Worm (Caenorhabditis elegans) whole organism, L1 larva: Measurements from ENCODE around the gene T21C9.11.

Experiments
- C04F5.9 ChIP-seq: sonication (generic microtip); optimal IDR thresholded peaks from 2 replicates; lab custom pipeline; 2016; ENCODE audit warnings: missing genetic modification characterization, missing compliant biosample characterization
- C16A3.4 ChIP-seq: fragments of 150-350 bp; optimal IDR thresholded peaks from 2 replicates; lab custom pipeline; 2014; ENCODE audit warnings: missing biosample characterization, missing genetic modification characterization
- Y116A8C.19 ChIP-seq: sonication (generic microtip); optimal IDR thresholded peaks from 2 replicates; lab custom pipeline; 2016; ENCODE audit warnings: missing compliant biosample characterization, missing genetic modification characterization, borderline replicate concordance
- blmp-1 ChIP-seq: fragments of 150-350 bp; optimal IDR thresholded peaks from 2 replicates; lab custom pipeline; 2014; ENCODE audit warnings: missing biosample characterization, missing genetic modification characterization
- ceh-63 ChIP-seq: fragments of 200-800 bp; sonication (Bioruptor generic); optimal IDR thresholded peaks from 2 replicates; lab custom pipeline; 2018; ENCODE audit warnings: mild to moderate bottlenecking, missing genetic modification characterization, missing compliant biosample characterization
- ceh-88 ChIP-seq: fragments of 200-800 bp; sonication (Bioruptor generic); IDR thresholded peaks from 2 replicates; pipeline ENCODE4 v1.3.6; 2022; ENCODE audit warnings: missing genetic modification characterization, missing compliant biosample characterization
- dsc-1 ChIP-seq: sonication (generic microtip); optimal IDR thresholded peaks from 2 replicates; lab custom pipeline; 2016; ENCODE audit warnings: mild to moderate bottlenecking, missing genetic modification characterization, missing compliant biosample characterization
- efl-1 ChIP-seq, 4 experiments: fragments of 150-350 bp; optimal IDR thresholded peaks in 3 of 4; peaks in 1 of 4; 1 replicate in 1 of 4; 2 replicates in 3 of 4; lab custom pipeline; 2014; ENCODE audit warnings: missing biosample characterization in 2 of 4, missing genetic modification characterization in 2 of 4, missing genetic modification reagents in 2 of 4
- efl-3 ChIP-seq: fragments of 200-800 bp; sonication (Bioruptor generic); optimal IDR thresholded peaks from 2 replicates; lab custom pipeline; 2018; ENCODE audit warnings: mild to moderate bottlenecking, missing genetic modification characterization, missing compliant biosample characterization
- egl-27 ChIP-seq, 2 experiments: fragments of 150-350 bp in 1 of 2; sonication (generic microtip); optimal IDR thresholded peaks; 3 replicates each; lab custom pipeline; 2017 to 2018; ENCODE audit warnings: missing biosample characterization in 2 of 2, missing genetic modification characterization in 2 of 2, missing genetic modification reagents in 2 of 2
- elt-2 ChIP-seq: sonication (generic microtip); optimal IDR thresholded peaks from 2 replicates; lab custom pipeline; 2016; ENCODE audit warnings: missing genetic modification characterization, mild to moderate bottlenecking, inconsistent platforms, missing compliant biosample characterization, missing genetic modification reagents
- elt-3 ChIP-seq, 6 experiments: fragments of 150-350 bp in 1 of 6; sonication (generic microtip); optimal IDR thresholded peaks; 2 replicates each; lab custom pipeline; 2017 to 2018; ENCODE audit warnings: missing biosample characterization in 6 of 6, missing genetic modification characterization in 6 of 6, inconsistent platforms in 1 of 6
- fkh-8 ChIP-seq: sonication (generic microtip); optimal IDR thresholded peaks from 2 replicates; lab custom pipeline; 2016; ENCODE audit warnings: mild to moderate bottlenecking, missing genetic modification characterization, missing compliant biosample characterization
- hlh-17 ChIP-seq: fragments of 200-800 bp; sonication (Bioruptor generic); optimal IDR thresholded peaks from 2 replicates; lab custom pipeline; 2018; ENCODE audit warnings: missing genetic modification characterization, mild to moderate bottlenecking, missing compliant biosample characterization, moderate library complexity, borderline replicate concordance
- hpl-2 ChIP-seq: fragments of 150-350 bp; optimal IDR thresholded peaks from 2 replicates; lab custom pipeline; 2014; ENCODE audit warnings: missing biosample characterization, missing genetic modification reagents, missing genetic modification characterization
- lin-13 ChIP-seq: fragments of 150-350 bp; optimal IDR thresholded peaks from 2 replicates; lab custom pipeline; 2014; ENCODE audit warnings: missing biosample characterization, missing genetic modification reagents, missing genetic modification characterization
- lin-14 ChIP-seq: fragments of 200-800 bp; sonication (Bioruptor generic); optimal IDR thresholded peaks from 2 replicates; lab custom pipeline; 2018; ENCODE audit warnings: mild to moderate bottlenecking, missing genetic modification characterization, moderate library complexity, missing compliant biosample characterization
- lin-15B ChIP-seq: fragments of 150-350 bp; sonication (generic microtip); optimal IDR thresholded peaks from 3 replicates; lab custom pipeline; 2014; ENCODE audit warnings: missing biosample characterization, missing genetic modification characterization
- lin-35 ChIP-seq, 2 experiments: fragments of 150-350 bp; optimal IDR thresholded peaks; 2 replicates each; lab custom pipeline; 2014; ENCODE audit warnings: missing biosample characterization in 2 of 2, missing genetic modification characterization in 2 of 2, missing genetic modification reagents in 2 of 2
- lir-3 ChIP-seq: sonication (generic microtip); optimal IDR thresholded peaks from 2 replicates; lab custom pipeline; 2016; ENCODE audit warnings: mild to moderate bottlenecking, missing genetic modification characterization, moderate library complexity, missing compliant biosample characterization; ENCODE audit not compliant: poor library complexity
- lsy-2 ChIP-seq, 2 experiments: fragments of 150-350 bp; optimal IDR thresholded peaks; 2 replicates each; lab custom pipeline; 2014; ENCODE audit warnings: missing biosample characterization in 2 of 2, missing genetic modification characterization in 2 of 2
- mdl-1 ChIP-seq, 2 experiments: fragments of 150-350 bp; optimal IDR thresholded peaks; 2 replicates each; lab custom pipeline; 2014 to 2017; ENCODE audit warnings: missing biosample characterization in 2 of 2, missing genetic modification characterization in 2 of 2, inconsistent platforms in 1 of 2
- mef-2 ChIP-seq: fragments of 150-350 bp; optimal IDR thresholded peaks from 2 replicates; lab custom pipeline; 2014; ENCODE audit warnings: missing biosample characterization, missing genetic modification characterization
- nhr-11 ChIP-seq: fragments of 150-350 bp; optimal IDR thresholded peaks from 2 replicates; lab custom pipeline; 2014; ENCODE audit warnings: missing biosample characterization, missing genetic modification characterization
- nhr-20 ChIP-seq: sonication (generic microtip); optimal IDR thresholded peaks from 2 replicates; lab custom pipeline; 2016; ENCODE audit warnings: mild to moderate bottlenecking, missing genetic modification characterization, missing compliant biosample characterization
- nhr-28 ChIP-seq: fragments of 150-350 bp; optimal IDR thresholded peaks from 2 replicates; lab custom pipeline; 2014; ENCODE audit warnings: missing biosample characterization, missing genetic modification characterization
- nhr-47 ChIP-seq: sonication (generic microtip); optimal IDR thresholded peaks from 2 replicates; lab custom pipeline; 2016; ENCODE audit warnings: mild to moderate bottlenecking, missing genetic modification characterization, moderate library complexity, missing compliant biosample characterization
- nhr-71 ChIP-seq: sonication (generic microtip); optimal IDR thresholded peaks from 2 replicates; lab custom pipeline; 2016; ENCODE audit warnings: mild to moderate bottlenecking, missing genetic modification characterization, moderate library complexity, missing compliant biosample characterization
- nhr-77 ChIP-seq: fragments of 150-350 bp; optimal IDR thresholded peaks from 2 replicates; lab custom pipeline; 2014; ENCODE audit warnings: missing biosample characterization, missing genetic modification characterization
- nhr-85 ChIP-seq: sonication (generic microtip); peaks from one replicate; lab custom pipeline; 2016; ENCODE audit warnings: missing genetic modification characterization, inconsistent platforms, missing compliant biosample characterization
- pax-3 ChIP-seq: fragments of 200-800 bp; sonication (Bioruptor generic); optimal IDR thresholded peaks from 2 replicates; lab custom pipeline; 2018; ENCODE audit warnings: mild to moderate bottlenecking, missing genetic modification characterization, moderate library complexity, missing compliant biosample characterization
- sox-4 ChIP-seq: sonication (generic microtip); optimal IDR thresholded peaks from 2 replicates; lab custom pipeline; 2016; ENCODE audit warnings: missing genetic modification characterization, missing compliant biosample characterization
- swsn-7 ChIP-seq: sonication (generic microtip); optimal IDR thresholded peaks from 2 replicates; lab custom pipeline; 2016; ENCODE audit warnings: missing genetic modification characterization, missing compliant biosample characterization
- tbx-2 ChIP-seq: sonication (generic microtip); optimal IDR thresholded peaks from 2 replicates; lab custom pipeline; 2016; ENCODE audit warnings: missing genetic modification characterization, missing compliant biosample characterization
- unc-30 ChIP-seq: sonication (generic microtip); optimal IDR thresholded peaks from 2 replicates; lab custom pipeline; 2017; ENCODE audit warnings: missing biosample characterization, missing genetic modification characterization
- unc-98 ChIP-seq: fragments of 200-800 bp; sonication (Bioruptor generic); IDR thresholded peaks from 2 replicates; pipeline ENCODE4 v1.3.6; 2022; ENCODE audit warnings: missing genetic modification characterization, missing compliant biosample characterization

Gene T21C9.11

DNA sequence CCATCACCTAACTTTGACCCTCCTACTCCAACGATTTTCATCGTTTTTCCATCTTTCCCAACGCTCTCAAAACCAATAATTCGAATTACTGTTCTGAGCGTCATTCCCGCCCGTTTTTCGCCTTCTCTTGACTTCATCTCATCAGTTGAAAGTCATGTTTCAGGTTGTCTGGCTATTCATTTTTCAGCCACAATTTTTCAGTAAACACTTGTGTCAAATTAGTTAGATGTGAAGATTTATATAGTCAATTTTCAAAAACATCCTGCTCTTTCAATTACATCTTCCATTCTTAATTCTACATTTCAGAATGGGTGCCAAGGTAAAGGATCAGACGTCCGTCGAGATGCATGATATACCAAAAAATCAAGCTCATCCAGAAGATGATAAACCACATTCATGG lies 22.1 kb downstream of the T21C9.11 start, which contains the start of gene del-6:
TSS of gene del-6 (plus strand) at position 301 of the 400 bp plus-strand sequence.
- no peak for TF ChIP-seq lsy-2 (tag; optimal IDR thresholded peaks at IDR 0.05; lab: Kevin White, UChicago)
- TF ChIP-seq dsc-1 (tag; lab: Kevin White, UChicago) = no peak
- no peak for TF ChIP-seq ceh-63 (GFP tag; lab: Kevin White, UChicago)

DNA sequence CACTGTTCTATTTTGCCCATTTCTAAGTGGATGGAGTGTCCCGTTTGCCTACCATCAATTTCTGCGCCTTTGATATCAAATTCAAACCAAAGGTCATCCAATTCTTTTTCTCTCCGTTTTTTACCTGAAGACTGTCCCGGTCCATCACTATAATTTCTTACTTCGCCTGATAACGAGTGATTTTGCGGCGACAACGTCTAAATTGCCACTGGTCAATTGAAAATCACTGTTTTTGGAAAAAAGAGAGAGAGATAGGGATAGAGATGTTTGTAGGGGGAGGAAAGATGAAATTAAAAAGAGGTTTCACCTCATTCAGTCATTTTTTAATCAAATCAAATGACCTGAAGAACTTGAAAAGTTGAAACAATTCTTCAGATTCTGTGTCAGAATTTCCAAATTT lies 23.2 kb downstream of the T21C9.11 start:
- TF ChIP-seq lin-14 (GFP tag; lab: Kevin White, UChicago) = peak; percentile 59
- TF ChIP-seq C04F5.9 (tag; lab: Kevin White, UChicago) = no peak
- no peak for TF ChIP-seq unc-30 (tag; lab: Kevin White, UChicago)
- TF ChIP-seq lsy-2 (tag; optimal IDR thresholded peaks at IDR 0.05; lab: Kevin White, UChicago) = peak in 1 of 2 experiments; percentile 2
- TF ChIP-seq nhr-47 (tag; lab: Kevin White, UChicago) = no peak
- TF ChIP-seq lin-15B (tag; lab: Kevin White, UChicago) = no peak
- TF ChIP-seq lin-35 (GFP tag; optimal IDR thresholded peaks at IDR 0.05; lab: Kevin White, UChicago) = peak in 1 of 2 experiments; percentile 18
- TF ChIP-seq nhr-20 (tag; lab: Kevin White, UChicago) = peak; percentile 2
- peak in 2 of 6 experiments; percentile 44 to 65 for TF ChIP-seq elt-3 (tag; optimal IDR thresholded peaks at IDR 0.05; lab: Kevin White, UChicago)
- TF ChIP-seq unc-98 (GFP tag; lab: Robert Waterston, UW) = no peak
- TF ChIP-seq nhr-85 (tag; lab: Kevin White, UChicago) = peak; percentile 76
- TF ChIP-seq blmp-1 (tag; lab: Kevin White, UChicago) = peak; percentile 70

DNA sequence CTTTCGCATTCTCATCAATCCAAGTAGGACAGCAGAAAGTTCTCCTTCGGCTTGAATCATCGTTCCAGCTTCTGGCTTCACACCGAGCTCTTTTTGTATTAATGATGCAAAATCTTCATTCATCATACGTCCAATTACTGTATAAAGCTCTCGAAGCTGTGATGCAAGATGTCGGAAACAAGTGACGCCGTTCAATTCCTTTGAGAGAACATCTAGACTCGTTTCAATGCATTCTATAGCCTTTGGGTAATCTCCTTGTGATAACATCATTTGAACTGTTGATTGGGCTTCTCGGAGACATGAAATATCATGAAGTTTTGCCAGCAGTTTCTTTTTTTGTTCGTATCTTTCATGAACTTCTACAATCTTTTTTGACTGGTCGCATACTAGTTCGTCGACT lies 26.2 kb downstream of the T21C9.11 start:
- no peak for TF ChIP-seq hlh-17 (GFP tag; lab: Kevin White, UChicago)
- TF ChIP-seq mdl-1 (tag; optimal IDR thresholded peaks at IDR 0.05; lab: Kevin White, UChicago) = no peak
- TF ChIP-seq efl-3 = no peak
- TF ChIP-seq nhr-11 (tag; lab: Kevin White, UChicago) = no peak
- no peak for TF ChIP-seq lin-35 (GFP tag; optimal IDR thresholded peaks at IDR 0.05; lab: Kevin White, UChicago)
- TF ChIP-seq nhr-71 (tag; lab: Kevin White, UChicago) = no peak
- TF ChIP-seq sox-4 = no peak
- no peak for TF ChIP-seq ceh-63 (GFP tag; lab: Kevin White, UChicago)
- TF ChIP-seq tbx-2 (tag; lab: Kevin White, UChicago) = no peak
- no peak for TF ChIP-seq nhr-77 (tag; lab: Kevin White, UChicago)
- TF ChIP-seq Y116A8C.19 = no peak
- TF ChIP-seq C16A3.4 (tag; lab: Kevin White, UChicago) = no peak
- no peak for TF ChIP-seq lin-13
- TF ChIP-seq lir-3 (tag; lab: Kevin White, UChicago) = no peak
- TF ChIP-seq egl-27 (tag; optimal IDR thresholded peaks at IDR 0.05; lab: Kevin White, UChicago) = no peak
- no peak for TF ChIP-seq ceh-88 (GFP tag; lab: Robert Waterston, UW)
- no peak for TF ChIP-seq swsn-7
- no peak for TF ChIP-seq nhr-47 (tag; lab: Kevin White, UChicago)

DNA sequence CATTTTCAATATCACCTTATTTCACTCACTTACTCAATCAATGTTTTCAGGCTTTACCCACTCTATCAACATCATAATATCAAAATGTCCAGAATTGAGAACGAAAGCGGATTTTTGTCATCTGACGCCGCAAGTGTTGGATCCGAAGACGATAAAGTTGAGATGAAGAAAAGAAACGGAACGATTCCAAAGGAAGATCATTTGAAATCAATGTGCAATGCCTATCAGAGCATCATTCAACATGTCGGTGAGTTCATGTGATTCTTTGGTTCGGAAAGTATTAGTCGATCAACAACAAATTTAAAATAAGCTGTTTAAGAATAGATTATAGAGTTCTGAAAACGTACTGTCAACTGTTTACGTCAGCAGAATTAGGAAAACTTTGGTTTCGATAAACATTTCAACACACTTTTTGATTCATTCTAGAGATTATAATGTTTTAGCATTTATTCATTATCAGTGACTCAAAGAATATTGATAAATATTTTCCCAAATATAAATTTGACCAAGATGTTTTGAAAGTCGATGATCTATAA lies 29.8 kb downstream of the T21C9.11 start, which contains the start of gene cat-4:
TSS of gene cat-4 (plus strand) at position 51 of the 536 bp plus-strand sequence.
- TF ChIP-seq hlh-17 (GFP tag; lab: Kevin White, UChicago) (no peak), elt-2 (tag; lab: Kevin White, UChicago) (peak; percentile 80), nhr-28 (no peak), fkh-8 (tag; lab: Kevin White, UChicago) (no peak)

DNA sequence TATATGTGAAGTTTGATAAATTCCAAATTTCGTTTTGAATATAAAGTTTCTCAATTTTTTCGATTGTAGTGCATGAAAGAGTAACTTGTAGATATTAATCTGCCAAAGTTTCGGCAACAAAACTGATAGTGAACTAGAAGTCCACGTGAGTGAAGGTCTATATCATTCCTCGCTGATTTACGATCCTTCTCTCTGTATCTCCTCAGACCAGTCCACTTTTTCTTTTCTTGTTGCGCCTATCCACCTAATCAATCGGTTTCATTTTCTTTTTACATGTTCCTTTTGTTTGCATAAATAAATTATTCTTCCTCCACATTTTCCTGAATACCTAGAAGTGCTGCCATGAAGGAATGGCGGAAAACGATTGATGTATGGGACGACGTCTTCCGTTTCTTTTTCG lies 30.6 kb downstream of the T21C9.11 start:
- no peak for TF ChIP-seq sox-4
- TF ChIP-seq blmp-1 (tag; lab: Kevin White, UChicago) = peak; percentile 84
- TF ChIP-seq elt-3 (tag; optimal IDR thresholded peaks at IDR 0.05; lab: Kevin White, UChicago) = peak in 1 of 6 experiments; percentile 35
- TF ChIP-seq nhr-85 (tag; lab: Kevin White, UChicago) = peak; percentile 48
- no peak for TF ChIP-seq mef-2 (tag; lab: Kevin White, UChicago)
- TF ChIP-seq pax-3 (tag; lab: Kevin White, UChicago) = no peak
- TF ChIP-seq efl-1 (optimal IDR thresholded peaks at IDR 0.05; lab: Kevin White, UChicago) = no peak
- TF ChIP-seq efl-1 (GFP tag; optimal IDR thresholded peaks at IDR 0.05 in 1 of 2; lab: Kevin White, UChicago) = peak in 1 of 2 experiments; percentile 81
- no peak for TF ChIP-seq nhr-28
- TF ChIP-seq hlh-17 (GFP tag; lab: Kevin White, UChicago) = no peak
- no peak for TF ChIP-seq hpl-2 (GFP tag; lab: Kevin White, UChicago)
- TF ChIP-seq elt-2 (tag; lab: Kevin White, UChicago) = no peak
